Fruit fly (Drosophila melanogaster): ENCODE results near the gene CG32137.

DNA sequence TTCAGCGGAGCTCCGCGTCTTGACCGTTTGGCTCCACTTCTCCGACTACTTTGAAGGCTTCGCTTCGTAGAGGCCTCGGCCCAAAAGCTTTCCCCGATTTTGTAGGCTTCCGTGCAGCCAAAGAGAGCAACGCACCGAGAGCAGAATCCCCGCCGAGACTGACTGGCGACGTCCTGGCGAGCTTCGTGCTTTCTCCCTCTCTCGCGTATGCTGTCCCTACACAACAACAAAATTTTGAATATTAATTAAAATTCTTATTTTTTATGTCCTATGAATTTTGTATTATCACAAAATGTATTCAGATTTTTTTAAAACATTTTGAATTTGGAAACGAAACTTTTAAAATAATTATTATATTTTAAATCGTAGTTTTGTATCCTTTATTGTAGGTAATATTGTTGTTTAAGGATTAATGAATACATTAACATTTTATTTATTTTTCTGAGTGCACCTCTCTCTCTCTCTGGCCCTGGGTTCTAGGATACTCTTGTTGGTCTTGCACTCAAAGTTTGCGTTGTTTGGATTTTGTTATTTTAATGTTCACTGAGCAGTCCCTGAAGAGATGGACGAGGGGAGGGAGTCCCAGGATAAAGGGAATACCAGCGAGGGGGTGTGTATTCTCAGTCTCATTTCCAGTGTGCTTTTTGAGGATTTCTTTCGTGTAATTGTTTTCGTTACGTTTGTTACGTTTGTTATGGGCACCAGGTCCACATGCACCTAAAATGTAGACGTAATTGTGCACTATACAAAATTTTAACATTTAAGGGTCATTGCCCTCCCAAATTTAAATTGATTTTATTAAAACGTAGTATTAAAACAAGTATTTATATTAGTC is 35.6 kb upstream of the CG32137 start, which contains the start of gene dysc:
- TF ChIP-seq cic (GFP tag; optimal IDR thresholded peaks at IDR 0.05) (no peak), tj (GFP tag; optimal IDR thresholded peaks at IDR 0.05) (no peak), CG33017 (tag; optimal IDR thresholded peaks at IDR 0.05) (peak; percentile 75), CG7101 (tag; optimal IDR thresholded peaks at IDR 0.05) (peak; percentile 65), CG11617 (GFP tag; optimal IDR thresholded peaks at IDR 0.05) (peak; percentile 10), CG7045 (GFP tag; optimal IDR thresholded peaks at IDR 0.05) (peak; percentile 33), Crg-1 (GFP tag; optimal IDR thresholded peaks at IDR 0.05) (no peak), cnc (optimal IDR thresholded peaks at IDR 0.05) (no peak), kay (GFP tag; ENCODE audit: borderline replicate concordance) (no peak)

Data from whole organism, adult.